Worm (Caenorhabditis elegans): Measurements from ENCODE around the gene ZK822.10.

The ZK822.10 gene

ce11 chrIV:11901215-11901614 lies 15.7 kb upstream of the ZK822.10 start:
- TF ChIP-seq F13H6.1 (tag; optimal IDR thresholded peaks at IDR 0.05), result no peak
- no peak for TF ChIP-seq hlh-6 (tag; optimal IDR thresholded peaks at IDR 0.05)
- TF ChIP-seq ceh-9 (tag; optimal IDR thresholded peaks at IDR 0.05), result no peak
- TF ChIP-seq nhr-232 (tag; optimal IDR thresholded peaks at IDR 0.05), result no peak
- TF ChIP-seq hlh-8 (tag; optimal IDR thresholded peaks at IDR 0.05), result no peak
- TF ChIP-seq ceh-14 (tag; optimal IDR thresholded peaks at IDR 0.05), result no peak
- TF ChIP-seq T23F11.4 (GFP tag; optimal IDR thresholded peaks at IDR 0.05), result no peak
- no peak for TF ChIP-seq ets-4 (tag; optimal IDR thresholded peaks at IDR 0.05)
- TF ChIP-seq unc-42 (tag; optimal IDR thresholded peaks at IDR 0.05), result no peak

ce11 chrIV:11902832-11903231 lies 14.1 kb upstream of the ZK822.10 start:
- TF ChIP-seq nfya-1 (tag; optimal IDR thresholded peaks at IDR 0.05) (no peak), ceh-14 (tag; optimal IDR thresholded peaks at IDR 0.05) (no peak), tbx-7 (tag; optimal IDR thresholded peaks at IDR 0.05) (no peak), sdc-2 (tag; optimal IDR thresholded peaks at IDR 0.05) (no peak), fkh-10 (GFP tag; optimal IDR thresholded peaks at IDR 0.05) (no peak), unc-3 (GFP tag; conservative IDR thresholded peaks at IDR 0.05) (no peak), unc-3 (tag; optimal IDR thresholded peaks at IDR 0.05) (no peak), ceh-19 (GFP tag; optimal IDR thresholded peaks at IDR 0.05) (no peak), pha-4 (tag; optimal IDR thresholded peaks at IDR 0.05) (no peak), hlh-30 (tag; optimal IDR thresholded peaks at IDR 0.05; ENCODE audit: insufficient read depth) (no peak), ceh-34 (tag; optimal IDR thresholded peaks at IDR 0.05) (no peak), pros-1 (tag; optimal IDR thresholded peaks at IDR 0.05) (no peak), unc-86 (tag; optimal IDR thresholded peaks at IDR 0.05) (no peak), syd-9 (tag; optimal IDR thresholded peaks at IDR 0.05) (no peak), ceh-18 (tag; optimal IDR thresholded peaks at IDR 0.05) (no peak), sox-4 (tag; optimal IDR thresholded peaks at IDR 0.05) (no peak), tbx-2 (tag; optimal IDR thresholded peaks at IDR 0.05) (no peak), ets-4 (tag; optimal IDR thresholded peaks at IDR 0.05) (no peak), ceh-31 (tag; optimal IDR thresholded peaks at IDR 0.05) (no peak), nhr-11 (tag; optimal IDR thresholded peaks at IDR 0.05) (no peak), ttx-3 (tag; optimal IDR thresholded peaks at IDR 0.05) (no peak)

ce11 chrIV:11903676-11904075 lies 13.3 kb upstream of the ZK822.10 start:
- TF ChIP-seq K02D7.2 (tag; optimal IDR thresholded peaks at IDR 0.05) (no peak), pax-1 (tag; optimal IDR thresholded peaks at IDR 0.05) (no peak), lim-6 (tag; optimal IDR thresholded peaks at IDR 0.05) (no peak), ceh-14 (tag; optimal IDR thresholded peaks at IDR 0.05) (no peak), eyg-1 (tag; optimal IDR thresholded peaks at IDR 0.05) (no peak), unc-3 (GFP tag; conservative IDR thresholded peaks at IDR 0.05) (no peak), unc-3 (tag; optimal IDR thresholded peaks at IDR 0.05) (no peak), pat-9 (tag; optimal IDR thresholded peaks at IDR 0.05) (no peak), ets-4 (tag; optimal IDR thresholded peaks at IDR 0.05) (no peak), ceh-18 (tag; optimal IDR thresholded peaks at IDR 0.05) (no peak), hlh-8 (tag; optimal IDR thresholded peaks at IDR 0.05) (no peak), hlh-6 (tag; optimal IDR thresholded peaks at IDR 0.05) (no peak), fkh-6 (tag; optimal IDR thresholded peaks at IDR 0.05) (no peak), ref-2 (tag; optimal IDR thresholded peaks at IDR 0.05) (no peak), lin-11 (tag; optimal IDR thresholded peaks at IDR 0.05) (no peak), pros-1 (tag; optimal IDR thresholded peaks at IDR 0.05) (no peak), C38D4.7 (GFP tag; optimal IDR thresholded peaks at IDR 0.05) (no peak), fax-1 (tag; optimal IDR thresholded peaks at IDR 0.05) (no peak)

- no peak for TF ChIP-seq ceh-6 (GFP tag; optimal IDR thresholded peaks at IDR 0.05)
- TF ChIP-seq ceh-24 (tag; optimal IDR thresholded peaks at IDR 0.05), result no peak
- no peak for TF ChIP-seq ceh-18 (tag; optimal IDR thresholded peaks at IDR 0.05)
- TF ChIP-seq ceh-48 (tag; optimal IDR thresholded peaks at IDR 0.05), result no peak
- no peak for TF ChIP-seq hlh-6 (tag; optimal IDR thresholded peaks at IDR 0.05)
- no peak for TF ChIP-seq eyg-1 (tag; optimal IDR thresholded peaks at IDR 0.05)
- no peak for TF ChIP-seq zip-5 (tag; optimal IDR thresholded peaks at IDR 0.05)
- no peak for TF ChIP-seq syd-9 (tag; optimal IDR thresholded peaks at IDR 0.05)
- TF ChIP-seq pqm-1 (tag; optimal IDR thresholded peaks at IDR 0.05), result no peak
- TF ChIP-seq tbx-2 (tag; optimal IDR thresholded peaks at IDR 0.05), result no peak
- no peak for TF ChIP-seq ceh-9 (tag; optimal IDR thresholded peaks at IDR 0.05)
- TF ChIP-seq T23F11.4 (GFP tag; optimal IDR thresholded peaks at IDR 0.05), result no peak
- TF ChIP-seq nfya-1 (tag; optimal IDR thresholded peaks at IDR 0.05), result no peak
- TF ChIP-seq sox-2 (GFP tag; IDR thresholded peaks at IDR 0.05), result no peak
- TF ChIP-seq sdc-2 (tag; optimal IDR thresholded peaks at IDR 0.05), result no peak
- no peak for TF ChIP-seq pat-9 (tag; optimal IDR thresholded peaks at IDR 0.05)
- TF ChIP-seq hlh-30 (tag; optimal IDR thresholded peaks at IDR 0.05; ENCODE audit: insufficient read depth), result no peak
- no peak for TF ChIP-seq sox-4 (tag; optimal IDR thresholded peaks at IDR 0.05)
- TF ChIP-seq unc-86 (tag; optimal IDR thresholded peaks at IDR 0.05), result no peak
- no peak for TF ChIP-seq rnt-1 (tag; optimal IDR thresholded peaks at IDR 0.05)
Measured at ce11 chrIV:11908733-11909132, 8.2 kb upstream of the ZK822.10 start.
